Fruit fly (Drosophila melanogaster) whole organism, embryonic: ENCODE results near the gene CG31064.
A peak's percentile ranks its signal among the peaks of the same experiment; 100 is the strongest.

Source experiments
- Ada2b ChIP-seq: fragments of 200-800 bp; sonication (Bioruptor generic); IDR thresholded peaks from 2 replicates; pipeline ENCODE4 v1.3.6; 2022; ENCODE audit warnings: missing biosample characterization, missing genetic modification characterization
- B-H2 ChIP-seq: fragments of 200-800 bp; sonication (Bioruptor generic); optimal IDR thresholded peaks from 2 replicates; lab custom pipeline; 2018; ENCODE audit warnings: missing biosample characterization, mild to moderate bottlenecking, missing genetic modification characterization
- CG10147 ChIP-seq: fragments of 200-800 bp; sonication (Bioruptor generic); optimal IDR thresholded peaks from 2 replicates; lab custom pipeline; 2019; ENCODE audit warnings: missing biosample characterization, mild to moderate bottlenecking, missing genetic modification characterization, moderate library complexity
- CG12219 ChIP-seq: fragments of 200-800 bp; sonication (Bioruptor generic); optimal IDR thresholded peaks from 3 replicates; lab custom pipeline; 2018; ENCODE audit warnings: missing biosample characterization, mild to moderate bottlenecking, missing genetic modification characterization
- CG13424 ChIP-seq: fragments of 200-800 bp; sonication (Bioruptor generic); optimal IDR thresholded peaks from 2 replicates; lab custom pipeline; 2019; ENCODE audit warnings: missing biosample characterization, mild to moderate bottlenecking, missing genetic modification characterization, moderate library complexity
- CG13775 ChIP-seq: fragments of 200-800 bp; sonication (Bioruptor generic); optimal IDR thresholded peaks from 3 replicates; lab custom pipeline; 2017; ENCODE audit warnings: missing biosample characterization, mild to moderate bottlenecking, missing genetic modification characterization
- CG15269 ChIP-seq: fragments of 200-800 bp; sonication (Bioruptor generic); optimal IDR thresholded peaks from 2 replicates; lab custom pipeline; 2018; ENCODE audit warnings: missing biosample characterization, mild to moderate bottlenecking, missing genetic modification characterization, moderate library complexity
- CG16779 ChIP-seq: fragments of 200-800 bp; sonication (Bioruptor generic); IDR thresholded peaks from 2 replicates; pipeline ENCODE4 v1.3.6; 2022; ENCODE audit warnings: missing biosample characterization, missing genetic modification characterization
- CG1832 ChIP-seq: fragments of 200-800 bp; sonication (Bioruptor generic); optimal IDR thresholded peaks from 2 replicates; lab custom pipeline; 2017; ENCODE audit warnings: missing biosample characterization, mild to moderate bottlenecking, missing genetic modification characterization, inconsistent platforms
- CG2199 ChIP-seq: fragments of 200-800 bp; sonication (Bioruptor generic); IDR thresholded peaks from 3 replicates; pipeline ENCODE4 v1.3.6; 2022; ENCODE audit warnings: missing biosample characterization, missing genetic modification characterization
- CG2875 ChIP-seq: fragments of 200-800 bp; sonication (Bioruptor generic); optimal IDR thresholded peaks from 2 replicates; lab custom pipeline; 2017; ENCODE audit warnings: missing biosample characterization, mild to moderate bottlenecking, missing genetic modification characterization, missing genetic modification reagents
- CG31224 ChIP-seq: fragments of 200-800 bp; sonication (Bioruptor generic); IDR thresholded peaks from 2 replicates; pipeline ENCODE4 v1.3.6; 2022; ENCODE audit warnings: missing biosample characterization, missing genetic modification characterization
- CG3163 ChIP-seq: fragments of 200-800 bp; sonication (Bioruptor generic); optimal IDR thresholded peaks from 3 replicates; lab custom pipeline; 2016; ENCODE audit warnings: missing biosample characterization, missing genetic modification characterization
- CG32767 ChIP-seq: fragments of 200-800 bp; sonication (Bioruptor generic); IDR thresholded peaks from 2 replicates; pipeline ENCODE4 v1.3.6; 2022; ENCODE audit warnings: missing biosample characterization, missing genetic modification characterization
- CG32772 ChIP-seq: fragments of 200-800 bp; sonication (Bioruptor generic); IDR thresholded peaks from 2 replicates; pipeline ENCODE4 v1.3.6; 2022; ENCODE audit warnings: missing biosample characterization, missing genetic modification characterization
- CG34224 ChIP-seq: fragments of 200-800 bp; sonication (Bioruptor generic); IDR thresholded peaks from 3 replicates; pipeline ENCODE4 v1.3.6; 2022; ENCODE audit warnings: missing biosample characterization, missing genetic modification characterization; ENCODE audit not compliant: partially characterized antibody
- CG43689 ChIP-seq: fragments of 200-800 bp; sonication (Bioruptor generic); IDR thresholded peaks from 2 replicates; pipeline ENCODE4 v1.3.6; 2022; ENCODE audit warnings: missing biosample characterization, missing genetic modification characterization
- CG7745 ChIP-seq: fragments of 200-800 bp; sonication (Bioruptor generic); optimal IDR thresholded peaks from 2 replicates; lab custom pipeline; 2018; ENCODE audit warnings: missing biosample characterization, mild to moderate bottlenecking, missing genetic modification characterization, moderate library complexity
- CG7928 ChIP-seq: fragments of 200-800 bp; sonication (Bioruptor generic); optimal IDR thresholded peaks from 2 replicates; lab custom pipeline; 2017; ENCODE audit warnings: missing biosample characterization, mild to moderate bottlenecking, missing genetic modification characterization
- CG8478 ChIP-seq: fragments of >200 bp; optimal IDR thresholded peaks from 2 replicates; lab custom pipeline; 2018
- CG9932 ChIP-seq: fragments of 200-800 bp; sonication (Bioruptor generic); IDR thresholded peaks from 2 replicates; pipeline ENCODE4 v1.3.6; 2022; ENCODE audit warnings: missing biosample characterization, missing genetic modification characterization
- Doc2 ChIP-seq: fragments of 200-800 bp; sonication (Bioruptor generic); IDR thresholded peaks from 2 replicates; pipeline ENCODE4 v1.3.6; 2022; ENCODE audit warnings: missing biosample characterization, missing genetic modification characterization
- H15 ChIP-seq: fragments of 200-800 bp; sonication (Bioruptor generic); IDR thresholded peaks from 3 replicates; pipeline ENCODE4 v1.3.6; 2022; ENCODE audit warnings: missing biosample characterization, missing genetic modification characterization
- H2.0 ChIP-seq: fragments of 200-800 bp; sonication (Bioruptor generic); IDR thresholded peaks from 2 replicates; pipeline ENCODE4 v1.3.6; 2022; ENCODE audit warnings: missing biosample characterization, missing genetic modification characterization
- NC2α ChIP-seq: fragments of 200-800 bp; sonication (Bioruptor generic); optimal IDR thresholded peaks from 2 replicates; lab custom pipeline; 2016; ENCODE audit warnings: missing biosample characterization, missing genetic modification characterization
- NC2β ChIP-seq: fragments of 200-800 bp; sonication (Bioruptor generic); optimal IDR thresholded peaks from 2 replicates; lab custom pipeline; 2016; ENCODE audit warnings: missing biosample characterization, missing genetic modification characterization
- NK7.1 ChIP-seq: fragments of 200-800 bp; sonication (Bioruptor generic); optimal IDR thresholded peaks from 3 replicates; lab custom pipeline; 2016; ENCODE audit warnings: missing biosample characterization, missing genetic modification characterization
- Nf-YA ChIP-seq: fragments of 200-800 bp; sonication (Bioruptor generic); IDR thresholded peaks from 2 replicates; pipeline ENCODE4 v1.3.6; 2022; ENCODE audit warnings: missing biosample characterization, missing genetic modification characterization
- Optix ChIP-seq: fragments of 200-800 bp; sonication (Bioruptor generic); IDR thresholded peaks from 3 replicates; pipeline ENCODE4 v1.3.6; 2022; ENCODE audit warnings: missing biosample characterization, missing genetic modification characterization
- Rx ChIP-seq: fragments of 200-800 bp; sonication (Bioruptor generic); IDR thresholded peaks from 2 replicates; pipeline ENCODE4 v1.3.6; 2022; ENCODE audit warnings: missing biosample characterization, missing genetic modification characterization
- Side ChIP-seq: fragments of 200-800 bp; sonication (Bioruptor generic); optimal IDR thresholded peaks from 2 replicates; lab custom pipeline; 2016; ENCODE audit warnings: missing biosample characterization, missing genetic modification characterization
- Sry-δ ChIP-seq: fragments of 200-800 bp; sonication (Bioruptor generic); optimal IDR thresholded peaks from 2 replicates; lab custom pipeline; 2016; ENCODE audit warnings: missing biosample characterization, missing genetic modification characterization
- Trl ChIP-seq, 3 experiments: fragments of >200 bp in 2 of 3; fragments of 200-800 bp in 1 of 3; sonication (Bioruptor generic) in 1 of 3; optimal IDR thresholded peaks; 2 replicates in 1 of 3; 3 replicates in 2 of 3; lab custom pipeline; 2016 to 2017; ENCODE audit warnings: missing biosample characterization in 1 of 3, missing genetic modification characterization in 1 of 3
- bigmax ChIP-seq: fragments of 200-800 bp; sonication (Bioruptor generic); optimal IDR thresholded peaks from 2 replicates; lab custom pipeline; 2018; ENCODE audit warnings: missing biosample characterization, mild to moderate bottlenecking, missing genetic modification characterization
- cg ChIP-seq: fragments of 200-800 bp; sonication (Bioruptor generic); optimal IDR thresholded peaks from 3 replicates; lab custom pipeline; 2019; ENCODE audit warnings: missing biosample characterization, mild to moderate bottlenecking, missing genetic modification characterization, moderate library complexity
- croc ChIP-seq: fragments of 200-800 bp; sonication (Bioruptor generic); conservative IDR thresholded peaks from 3 replicates; pipeline ENCODE4 v1.3.6; 2022; ENCODE audit warnings: missing biosample characterization, missing genetic modification characterization
- dysf ChIP-seq: fragments of 200-800 bp; sonication (Bioruptor generic); IDR thresholded peaks from 3 replicates; pipeline ENCODE4 v1.3.6; 2022; ENCODE audit warnings: missing biosample characterization, missing genetic modification characterization
- ftz-f1 ChIP-seq: fragments of 200-800 bp; sonication (Bioruptor generic); optimal IDR thresholded peaks from 2 replicates; lab custom pipeline; 2016; ENCODE audit warnings: missing biosample characterization, missing genetic modification characterization
- gcm2 ChIP-seq: fragments of 200-800 bp; sonication (Bioruptor generic); optimal IDR thresholded peaks from 2 replicates; lab custom pipeline; 2016; ENCODE audit warnings: missing biosample characterization, missing genetic modification characterization
- hb ChIP-seq: fragments of 200-800 bp; sonication (Bioruptor generic); IDR thresholded peaks from 3 replicates; pipeline ENCODE4 v1.3.6; 2022; ENCODE audit warnings: missing biosample characterization, missing genetic modification characterization; ENCODE audit not compliant: partially characterized antibody
- hbn ChIP-seq: fragments of 200-800 bp; sonication (Bioruptor generic); IDR thresholded peaks from 2 replicates; pipeline ENCODE4 v1.3.6; 2022; ENCODE audit warnings: missing biosample characterization, missing genetic modification characterization; ENCODE audit not compliant: partially characterized antibody
- klu ChIP-seq: fragments of 200-800 bp; sonication (Bioruptor generic); IDR thresholded peaks from 2 replicates; pipeline ENCODE4 v1.3.6; 2022; ENCODE audit warnings: missing biosample characterization, missing genetic modification characterization
- pan ChIP-seq, 4 experiments: fragments of >200 bp in 3 of 4; fragments of 200-800 bp in 1 of 4; sonication (Bioruptor generic) in 1 of 4; optimal IDR thresholded peaks in 3 of 4; IDR thresholded peaks in 1 of 4; 2 replicates each; pipeline versions ENCODE4 v1.3.6 to Lab custom; 2017 to 2022; ENCODE audit warnings: missing biosample characterization in 2 of 4, missing genetic modification characterization in 2 of 4, mixed read lengths in 1 of 4
- peb ChIP-seq: fragments of 200-800 bp; sonication (Bioruptor generic); IDR thresholded peaks from 2 replicates; pipeline ENCODE4 v1.3.6; 2022; ENCODE audit warnings: missing biosample characterization, missing genetic modification characterization
- row ChIP-seq: fragments of 200-800 bp; sonication (Bioruptor generic); IDR thresholded peaks from 3 replicates; pipeline ENCODE4 v1.3.6; 2022; ENCODE audit warnings: missing biosample characterization, missing genetic modification characterization
- scrt ChIP-seq: fragments of 200-800 bp; sonication (Bioruptor generic); optimal IDR thresholded peaks from 2 replicates; lab custom pipeline; 2018; ENCODE audit warnings: missing biosample characterization, mild to moderate bottlenecking, missing genetic modification characterization, moderate library complexity
- sisA ChIP-seq: fragments of 200-800 bp; sonication (Bioruptor generic); IDR thresholded peaks from 2 replicates; pipeline ENCODE4 v1.3.6; 2022; ENCODE audit warnings: missing biosample characterization, missing genetic modification characterization
- slbo ChIP-seq: fragments of 200-800 bp; sonication (Bioruptor generic); IDR thresholded peaks from 2 replicates; pipeline ENCODE4 v1.3.6; 2022; ENCODE audit warnings: missing biosample characterization, missing genetic modification characterization
- tx ChIP-seq: fragments of 200-800 bp; sonication (Bioruptor generic); optimal IDR thresholded peaks from 2 replicates; lab custom pipeline; 2016; ENCODE audit warnings: missing biosample characterization, missing genetic modification characterization

CG31064 gene

DNA sequence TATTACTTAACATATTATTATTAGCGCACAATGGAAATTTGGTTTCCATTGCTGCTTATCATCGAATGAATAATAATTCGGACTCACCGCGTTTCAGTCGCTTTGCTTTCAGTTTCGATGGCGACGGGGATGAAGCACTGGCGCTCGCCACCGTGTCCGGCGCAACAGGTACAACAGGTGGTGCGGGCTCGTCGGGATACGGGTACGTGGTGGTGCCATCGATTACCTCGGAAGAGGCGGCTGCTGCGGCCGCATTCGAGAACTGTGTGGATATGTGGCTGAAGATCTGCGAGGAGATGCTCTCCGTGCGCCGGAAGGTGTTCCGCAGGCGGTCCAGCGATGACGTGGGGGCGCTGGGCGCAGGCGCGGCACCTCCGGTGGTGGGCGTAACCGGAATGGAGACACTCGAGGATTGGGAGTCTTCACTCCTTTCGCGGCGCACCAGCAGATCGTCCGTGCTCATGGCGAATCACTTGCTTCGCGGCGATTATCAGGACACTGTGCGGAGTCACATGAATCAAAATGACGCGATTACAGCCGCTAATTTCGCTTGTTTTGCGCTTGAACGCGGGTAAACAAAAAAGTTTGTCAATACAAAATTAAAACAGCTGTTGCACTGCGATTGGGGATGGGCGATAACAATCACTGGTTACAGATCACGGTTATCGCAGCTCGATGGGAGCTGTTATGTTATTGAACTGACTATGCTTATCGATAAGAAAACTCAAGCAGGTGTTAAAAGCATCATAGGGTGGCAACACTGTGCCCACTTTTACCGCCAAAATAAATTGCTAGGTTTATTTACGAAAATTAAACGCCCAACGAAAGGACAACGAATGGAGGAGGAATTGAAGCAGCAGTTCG, at the start of gene CG31064, which contains the start of gene PolA2:
Gene CG31064, minus strand, starts transcription at position 648 of the 864 bp plus-strand sequence.
Gene PolA2, plus strand, starts transcription at position 726 of the 864 bp plus-strand sequence.
- TF ChIP-seq CG12219 (GFP tag; lab: Kevin White, UChicago) (no peak), ftz-f1 (GFP tag; lab: Kevin White, UChicago) (peak; percentile 78), Sry-δ (GFP tag; lab: Kevin White, UChicago) (peak; percentile 94), Ada2b (GFP tag; lab: Robert Waterston, UW) (no peak), croc (GFP tag; lab: Robert Waterston, UW) (no peak), CG7745 (tag; lab: Kevin White, UChicago) (no peak), cg (GFP tag; lab: Kevin White, UChicago) (no peak), H15 (no peak), CG13775 (GFP tag; lab: Kevin White, UChicago) (no peak), Rx (no peak), bigmax (GFP tag; lab: Kevin White, UChicago) (no peak), B-H2 (GFP tag; lab: Kevin White, UChicago) (no peak), tx (no peak), CG32767 (GFP tag; lab: Robert Waterston, UW) (no peak), pan (optimal IDR thresholded peaks at IDR 0.05; lab: Kevin White, UChicago) (no peak), pan (GFP tag; optimal IDR thresholded peaks at IDR 0.05 in 1 of 2, IDR thresholded peaks at IDR 0.05 in 1 of 2) (no peak), NC2α (GFP tag; lab: Kevin White, UChicago) (no peak), CG32772 (GFP tag; lab: Robert Waterston, UW) (no peak), scrt (GFP tag; lab: Kevin White, UChicago) (peak; percentile 90), CG43689 (GFP tag; lab: Robert Waterston, UW) (no peak), hb (GFP tag; lab: Robert Waterston, UW) (peak; percentile 89), CG2199 (GFP tag; lab: Robert Waterston, UW) (no peak), CG1832 (GFP tag; lab: Kevin White, UChicago) (no peak), CG2875 (no peak), slbo (GFP tag; lab: Robert Waterston, UW) (peak; percentile 23; the same call in 1 of the 2 replicates), dysf (GFP tag; lab: Robert Waterston, UW) (no peak), klu (GFP tag; lab: Robert Waterston, UW) (no peak), CG15269 (tag; lab: Kevin White, UChicago) (no peak), NC2β (no peak), Side (GFP tag; lab: Kevin White, UChicago) (no peak), CG31224 (GFP tag; lab: Robert Waterston, UW) (no peak), NK7.1 (no peak), CG13424 (tag; lab: Kevin White, UChicago) (peak; percentile 6), Trl (optimal IDR thresholded peaks at IDR 0.05; lab: Kevin White, UChicago) (no peak), Trl (GFP tag; optimal IDR thresholded peaks at IDR 0.05; lab: Kevin White, UChicago) (no peak), gcm2 (GFP tag; lab: Kevin White, UChicago) (no peak), CG9932 (GFP tag; lab: Robert Waterston, UW) (peak; percentile 42; the same call in 1 of the 2 replicates), peb (no peak), Nf-YA (GFP tag; lab: Robert Waterston, UW) (no peak), CG34224 (GFP tag; lab: Robert Waterston, UW) (peak; percentile 89), row (peak; percentile 46; the same call in 1 of the 3 replicates), Optix (GFP tag; lab: Robert Waterston, UW) (0 out of 3 replicates have a peak, but pooled peaks have one; percentile 5), CG3163 (no peak), CG16779 (GFP tag; lab: Robert Waterston, UW) (no peak), CG8478 (no peak), hbn (GFP tag; lab: Robert Waterston, UW) (peak; percentile 69), CG10147 (GFP tag; lab: Kevin White, UChicago) (peak; percentile 5), H2.0 (GFP tag; lab: Robert Waterston, UW) (no peak), Doc2 (GFP tag; lab: Robert Waterston, UW) (no peak), CG7928 (GFP tag; lab: Kevin White, UChicago) (no peak), sisA (no peak)
